Worm (Caenorhabditis elegans) whole organism, young adult: Measurements from ENCODE around the gene clp-7.

ENCODE experiments used
- ZK185.1 ChIP-seq: sonication (generic microtip); optimal IDR thresholded peaks from 2 replicates; lab custom pipeline; 2016; ENCODE audit warnings: mild to moderate bottlenecking, missing genetic modification characterization, missing compliant biosample characterization; ENCODE audit not compliant: poor library complexity, severe bottlenecking
- chd-7 ChIP-seq: sonication (generic microtip); optimal IDR thresholded peaks from 2 replicates; lab custom pipeline; 2016; ENCODE audit warnings: mild to moderate bottlenecking, missing genetic modification characterization, moderate library complexity, missing compliant biosample characterization
- egrh-3 ChIP-seq: fragments of 200-800 bp; sonication (Bioruptor generic); IDR thresholded peaks from 2 replicates; pipeline ENCODE4 v1.3.6; 2022; ENCODE audit warnings: missing genetic modification reagents, missing genetic modification characterization, missing compliant biosample characterization
- ets-4 ChIP-seq: fragments of 200-800 bp; sonication (Bioruptor generic); optimal IDR thresholded peaks from 2 replicates; lab custom pipeline; 2018; ENCODE audit warnings: mild to moderate bottlenecking, missing genetic modification characterization, missing compliant biosample characterization
- him-1 ChIP-seq: sonication (generic microtip); optimal IDR thresholded peaks from 2 replicates; lab custom pipeline; 2016; ENCODE audit warnings: missing genotype, missing genetic modification reagents, missing genetic modification characterization, missing compliant biosample characterization
- lin-54 ChIP-seq: fragments of 200-800 bp; sonication (Bioruptor generic); optimal IDR thresholded peaks from 2 replicates; lab custom pipeline; 2018; ENCODE audit warnings: mild to moderate bottlenecking, missing genetic modification characterization, missing compliant biosample characterization
- nfya-1 ChIP-seq: sonication (generic microtip); optimal IDR thresholded peaks from 2 replicates; lab custom pipeline; 2017; ENCODE audit warnings: antibody characterized with exemption, missing compliant biosample characterization, missing genetic modification characterization, borderline replicate concordance; ENCODE audit not compliant: insufficient read depth
- snpc-1.3 ChIP-seq: sonication (generic microtip); optimal IDR thresholded peaks from 2 replicates; lab custom pipeline; 2017; ENCODE audit warnings: missing genetic modification characterization, mild to moderate bottlenecking, missing compliant biosample characterization, antibody characterized with exemption, moderate library complexity, missing genotype, missing genetic modification reagents; ENCODE audit not compliant: insufficient read depth
- unc-62 ChIP-seq: fragments of 150-350 bp; optimal IDR thresholded peaks from 2 replicates; lab custom pipeline; 2014; ENCODE audit warnings: missing biosample characterization, missing genetic modification reagents, missing genetic modification characterization
- ztf-22 ChIP-seq: fragments of 200-800 bp; sonication (Bioruptor generic); optimal IDR thresholded peaks from 2 replicates; lab custom pipeline; 2018; ENCODE audit warnings: mild to moderate bottlenecking, missing genetic modification characterization, moderate library complexity, missing compliant biosample characterization

ce11 chrIV:1458192-1458591 is 12.4 kb upstream of the clp-7 start:
- no peak for TF ChIP-seq nfya-1 (tag; lab: Kevin White, UChicago)
- TF ChIP-seq ZK185.1 (tag; lab: Kevin White, UChicago), result no peak
- no peak for TF ChIP-seq chd-7
- no peak for TF ChIP-seq unc-62 (GFP tag; lab: Kevin White, UChicago)
- no peak for TF ChIP-seq ztf-22
- no peak for TF ChIP-seq egrh-3 (GFP tag; lab: Robert Waterston, UW)
- no peak for TF ChIP-seq ets-4 (GFP tag; lab: Kevin White, UChicago)
- TF ChIP-seq snpc-1.3 (tag; lab: Kevin White, UChicago), result no peak
- TF ChIP-seq him-1, result no peak
- TF ChIP-seq lin-54 (GFP tag; lab: Kevin White, UChicago), result no peak
